Worm (Caenorhabditis elegans): ENCODE measurements around the gene lgx-1.
A peak's percentile ranks its signal among the peaks of the same experiment; 100 is the strongest.

Gene lgx-1

DNA sequence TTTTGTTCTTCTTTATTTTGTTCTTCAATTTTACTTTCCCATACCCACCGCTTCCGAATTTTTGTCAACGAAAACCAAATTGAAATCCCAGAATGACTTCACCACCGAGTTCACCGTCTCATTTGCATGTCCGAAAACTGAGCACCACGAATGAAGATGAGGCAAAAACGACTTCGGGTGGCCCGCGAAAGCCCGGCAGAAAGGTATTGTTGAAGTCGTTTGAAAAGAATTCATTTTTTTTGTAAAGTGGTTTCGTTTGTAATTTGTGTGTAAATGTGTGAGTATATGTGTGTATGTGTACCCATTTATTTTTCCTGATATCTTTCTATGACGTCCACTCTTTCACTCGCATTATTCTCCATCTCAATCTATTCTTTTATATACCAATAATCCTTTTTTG lies 19.6 kb upstream of the lgx-1 start, which contains the start of gene C38C5.1:
Gene C38C5.1 (plus strand): TSS at position 90 of the 400 bp plus-strand sequence.
- TF ChIP-seq Y116A8C.19 (tag; optimal IDR thresholded peaks at IDR 0.05; ENCODE audit: borderline replicate concordance) (no peak), dsc-1 (tag; optimal IDR thresholded peaks at IDR 0.05) (peak; percentile 12)

DNA sequence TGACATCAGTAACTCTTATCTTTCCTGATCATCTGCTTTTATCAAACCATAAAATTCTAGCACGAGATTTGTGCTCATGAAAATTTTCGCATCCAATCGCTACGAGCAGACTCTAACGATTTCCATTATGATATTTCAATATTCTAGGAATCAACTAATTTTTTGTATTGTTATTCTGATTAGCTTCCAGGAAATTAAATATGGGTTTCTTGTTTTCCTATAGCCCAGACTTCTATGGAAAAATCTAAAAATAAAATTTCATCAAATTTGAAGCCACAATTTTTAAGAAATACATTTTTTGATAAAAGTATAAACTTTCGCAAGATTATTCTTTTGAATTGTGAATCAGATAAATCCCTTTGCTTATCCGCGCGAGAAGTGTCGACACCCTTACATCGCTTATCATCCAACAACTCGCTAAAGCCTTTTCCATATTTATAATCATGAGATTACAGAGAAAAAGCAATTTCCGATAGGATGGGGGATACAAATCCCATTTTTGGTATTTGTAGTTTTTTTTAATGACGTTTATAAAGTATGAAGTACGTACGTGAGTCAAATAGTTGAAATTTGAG lies 16.8 kb upstream of the lgx-1 start:
- peak; percentile 13 for TF ChIP-seq nhr-47 (tag; optimal IDR thresholded peaks at IDR 0.05)
- TF ChIP-seq pax-3 (tag; optimal IDR thresholded peaks at IDR 0.05), result peak; percentile 48
- peak; percentile 38 for TF ChIP-seq nhr-71 (tag; optimal IDR thresholded peaks at IDR 0.05)
- peak; percentile 41 for TF ChIP-seq egl-13 (tag; optimal IDR thresholded peaks at IDR 0.05)
- peak; percentile 70 for TF ChIP-seq fkh-8 (tag; optimal IDR thresholded peaks at IDR 0.05)
- no peak for TF ChIP-seq efl-1 (optimal IDR thresholded peaks at IDR 0.05)
- TF ChIP-seq efl-1 (GFP tag; optimal IDR thresholded peaks at IDR 0.05 in 1 of 2), result no peak
- TF ChIP-seq dsc-1 (tag; optimal IDR thresholded peaks at IDR 0.05), result peak; percentile 82
- TF ChIP-seq unc-98 (GFP tag; IDR thresholded peaks at IDR 0.05), result no peak
- TF ChIP-seq zip-4 (GFP tag; optimal IDR thresholded peaks at IDR 0.05), result no peak
- TF ChIP-seq hpl-2 (GFP tag; optimal IDR thresholded peaks at IDR 0.05), result no peak
- peak; percentile 67 for TF ChIP-seq sox-4 (tag; optimal IDR thresholded peaks at IDR 0.05)
- TF ChIP-seq ztf-11 (tag; optimal IDR thresholded peaks at IDR 0.05), result no peak
- TF ChIP-seq zag-1 (tag; optimal IDR thresholded peaks at IDR 0.05), result no peak
- no peak for TF ChIP-seq lin-15B (tag; optimal IDR thresholded peaks at IDR 0.05)
- TF ChIP-seq unc-130 (tag; optimal IDR thresholded peaks at IDR 0.05), result no peak

DNA sequence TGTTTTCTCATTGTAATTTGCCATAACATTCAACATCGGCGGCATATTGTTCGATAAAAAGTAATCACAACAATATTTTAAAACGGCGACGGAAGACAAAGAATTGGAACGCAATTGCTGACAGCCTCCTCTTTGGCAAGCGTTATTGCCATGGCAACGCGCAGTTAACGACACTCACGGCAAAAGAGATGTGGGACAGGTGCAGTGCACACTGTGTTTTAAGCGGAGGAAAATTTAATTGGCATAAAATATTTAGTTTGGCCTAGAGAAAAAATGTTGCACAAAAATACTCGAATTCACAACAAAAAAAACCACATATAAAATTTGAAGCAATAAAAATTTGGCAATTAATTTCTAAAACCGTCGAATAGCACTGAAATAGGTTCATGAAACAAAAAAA lies 14.3 kb upstream of the lgx-1 start, which contains the start of gene ifta-1:
Gene ifta-1 (minus strand): TSS at position 101 of the 400 bp plus-strand sequence.
- TF ChIP-seq sup-37 (GFP tag; optimal IDR thresholded peaks at IDR 0.05) (no peak), fkh-8 (tag; optimal IDR thresholded peaks at IDR 0.05) (peak; percentile 87)

DNA sequence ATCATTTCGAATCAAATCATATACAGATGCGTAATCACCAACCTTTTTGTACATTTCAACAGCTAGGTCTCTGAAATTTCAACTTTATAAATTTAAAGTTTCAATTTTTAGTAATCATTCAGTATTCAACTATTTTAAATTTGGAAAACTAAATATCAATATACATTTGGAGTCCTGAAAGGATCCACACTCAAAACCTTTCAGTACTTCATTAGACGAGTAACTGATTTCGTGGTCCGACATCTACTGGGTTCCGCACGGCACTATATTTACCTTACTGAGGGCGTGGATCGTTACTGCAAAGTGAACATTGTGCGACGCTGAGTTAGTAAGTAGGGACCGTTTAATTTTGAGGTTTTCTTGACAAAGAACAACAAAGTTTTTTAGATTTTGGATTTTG lies 9.5 kb upstream of the lgx-1 start:
- TF ChIP-seq ets-5 (GFP tag; IDR thresholded peaks at IDR 0.05) (no peak), dpl-1 (GFP tag; optimal IDR thresholded peaks at IDR 0.05) (no peak), ztf-4 (tag; optimal IDR thresholded peaks at IDR 0.05) (no peak), C34B4.2 (tag; optimal IDR thresholded peaks at IDR 0.05) (no peak), nhr-90 (tag; optimal IDR thresholded peaks at IDR 0.05; ENCODE audit: poor library complexity) (no peak), lsy-2 (tag; optimal IDR thresholded peaks at IDR 0.05) (no peak), nhr-77 (tag; optimal IDR thresholded peaks at IDR 0.05) (no peak), ceh-8 (GFP tag; optimal IDR thresholded peaks at IDR 0.05) (no peak), aha-1 (tag; optimal IDR thresholded peaks at IDR 0.05) (no peak), jun-1 (tag; optimal IDR thresholded peaks at IDR 0.05) (no peak), zip-4 (GFP tag; optimal IDR thresholded peaks at IDR 0.05) (no peak), pqm-1 (tag; optimal IDR thresholded peaks at IDR 0.05) (no peak)

DNA sequence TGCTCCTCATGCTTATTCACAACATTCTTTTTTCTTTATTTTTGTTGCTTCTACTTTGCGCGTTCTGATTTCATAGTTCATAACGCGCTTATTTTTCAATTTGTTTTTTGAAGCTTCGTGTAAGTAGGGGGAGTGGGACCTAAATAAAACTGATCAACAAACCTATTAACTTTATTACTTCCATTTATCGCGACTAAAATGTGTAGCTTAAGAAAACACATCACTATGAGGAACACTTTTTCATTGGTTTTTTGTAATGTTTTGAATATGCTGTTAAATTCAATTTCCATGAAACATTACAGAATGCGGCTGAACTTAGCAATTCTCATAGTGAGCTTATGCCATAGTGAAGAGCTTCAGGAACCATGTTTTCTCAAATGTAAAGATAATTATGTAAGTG lies 5.3 kb upstream of the lgx-1 start, which contains the start of gene C54G7.1:
Gene C54G7.1 (plus strand): TSS at position 301 of the 400 bp plus-strand sequence.
- TF ChIP-seq sup-37 (GFP tag; optimal IDR thresholded peaks at IDR 0.05) (no peak), fkh-4 (tag; optimal IDR thresholded peaks at IDR 0.05; ENCODE audit: borderline replicate concordance) (no peak), efl-3 (GFP tag; optimal IDR thresholded peaks at IDR 0.05) (no peak), elt-2 (tag; optimal IDR thresholded peaks at IDR 0.05) (no peak)

DNA sequence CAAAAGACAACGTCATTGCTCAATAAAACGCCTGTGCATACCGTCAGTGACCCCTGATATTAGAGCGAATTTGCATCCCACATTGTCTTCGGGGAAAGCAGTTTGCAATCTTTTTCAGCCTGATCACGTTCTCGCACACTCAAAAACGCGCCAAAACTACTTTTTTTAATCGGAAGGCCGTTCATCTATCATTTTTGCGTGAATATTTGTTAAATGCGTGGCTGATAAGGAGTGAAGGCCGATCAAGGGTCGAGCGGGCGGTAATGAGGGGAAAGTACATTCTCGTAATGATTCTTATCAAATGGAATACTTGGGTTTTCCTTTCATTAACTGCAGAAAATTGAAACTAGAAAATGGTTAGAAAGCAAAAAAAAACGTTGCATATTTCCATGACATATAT lies 14.1 kb downstream of the lgx-1 start:
- TF ChIP-seq nhr-90 (tag; optimal IDR thresholded peaks at IDR 0.05; ENCODE audit: poor library complexity) (no peak), elt-2 (tag; optimal IDR thresholded peaks at IDR 0.05) (peak; percentile 53), efl-1 (optimal IDR thresholded peaks at IDR 0.05) (no peak), efl-1 (GFP tag; optimal IDR thresholded peaks at IDR 0.05 in 1 of 2) (peak in 1 of 2 experiments; percentile 2), lin-35 (GFP tag; optimal IDR thresholded peaks at IDR 0.05) (peak in 1 of 2 experiments; percentile 0), pax-3 (tag; optimal IDR thresholded peaks at IDR 0.05) (no peak), Y116A8C.19 (tag; optimal IDR thresholded peaks at IDR 0.05; ENCODE audit: borderline replicate concordance) (no peak), pqm-1 (tag; optimal IDR thresholded peaks at IDR 0.05) (peak; percentile 17), tbx-2 (tag; optimal IDR thresholded peaks at IDR 0.05) (no peak), unc-130 (tag; optimal IDR thresholded peaks at IDR 0.05) (no peak), tlp-1 (tag; optimal IDR thresholded peaks at IDR 0.05) (no peak), nhr-47 (tag; optimal IDR thresholded peaks at IDR 0.05) (no peak), nhr-20 (tag; optimal IDR thresholded peaks at IDR 0.05) (peak; percentile 57), fkh-10 (GFP tag; optimal IDR thresholded peaks at IDR 0.05) (no peak), elt-3 (tag; optimal IDR thresholded peaks at IDR 0.05) (peak in 1 of 6 experiments; percentile 74), lin-15B (tag; optimal IDR thresholded peaks at IDR 0.05) (no peak), blmp-1 (tag; optimal IDR thresholded peaks at IDR 0.05) (peak; percentile 76), lin-39 (tag; optimal IDR thresholded peaks at IDR 0.05) (no peak)

Data from whole organism, L1 larva.